Worm (Caenorhabditis elegans): ENCODE measurements around the gene T18D3.5.

Gene T18D3.5

DNA sequence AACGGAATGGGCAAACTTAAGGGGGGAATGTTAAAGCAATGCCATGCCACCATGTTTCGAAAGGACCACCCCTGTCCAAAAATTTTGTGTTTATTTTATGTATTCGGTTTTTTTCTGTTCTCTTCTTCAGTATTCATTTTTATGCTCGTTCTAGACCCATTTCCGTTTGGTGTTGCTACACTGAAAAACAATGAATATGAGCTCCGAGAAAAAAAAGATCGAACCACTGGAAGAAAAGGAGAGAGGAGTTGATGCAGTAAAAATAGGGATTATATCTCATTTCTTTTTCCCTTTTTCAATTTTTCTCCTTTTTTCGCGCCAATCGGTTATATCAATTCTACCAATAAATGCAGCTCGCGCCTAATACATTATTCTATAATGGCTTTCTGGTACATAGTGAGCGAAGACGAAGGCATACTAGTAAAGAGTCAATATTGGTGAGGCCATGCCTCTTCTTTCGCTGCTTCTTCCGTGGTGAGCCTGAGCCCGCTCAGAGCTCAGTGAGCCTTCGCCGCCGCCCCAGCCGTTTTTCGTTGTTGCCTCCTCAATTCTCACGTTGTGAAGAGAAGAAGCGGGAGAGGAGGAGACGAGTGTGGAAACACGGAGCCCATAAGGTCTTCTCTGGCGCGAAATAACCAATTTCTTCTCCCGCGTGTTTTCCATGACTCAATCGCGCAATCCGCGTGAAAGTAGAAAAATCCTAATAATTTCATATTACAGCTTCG, 23.4 kb upstream of the T18D3.5 start:
- TF ChIP-seq pax-3 (tag; optimal IDR thresholded peaks at IDR 0.05) (no peak), nhr-11 (tag; optimal IDR thresholded peaks at IDR 0.05) (no peak), jun-1 (tag; optimal IDR thresholded peaks at IDR 0.05) (no peak), C34B4.2 (tag; optimal IDR thresholded peaks at IDR 0.05) (no peak), ces-1 (GFP tag; optimal IDR thresholded peaks at IDR 0.05) (no peak), unc-30 (tag; optimal IDR thresholded peaks at IDR 0.05) (no peak), xbp-1 (tag; optimal IDR thresholded peaks at IDR 0.05) (no peak), tlp-1 (tag; optimal IDR thresholded peaks at IDR 0.05) (no peak), pqm-1 (tag; optimal IDR thresholded peaks at IDR 0.05) (no peak), C16A3.4 (tag; optimal IDR thresholded peaks at IDR 0.05) (no peak), mab-9 (GFP tag; IDR thresholded peaks at IDR 0.05) (no peak), swsn-7 (tag; optimal IDR thresholded peaks at IDR 0.05) (peak; percentile 5), lir-3 (tag; optimal IDR thresholded peaks at IDR 0.05; ENCODE audit: poor library complexity) (no peak), fos-1 (tag; optimal IDR thresholded peaks at IDR 0.05) (no peak), lin-14 (GFP tag; optimal IDR thresholded peaks at IDR 0.05) (peak; percentile 48), unc-86 (tag; optimal IDR thresholded peaks at IDR 0.05) (peak; percentile 4), ceh-82 (tag; optimal IDR thresholded peaks at IDR 0.05) (no peak), egl-13 (tag; optimal IDR thresholded peaks at IDR 0.05) (no peak), pag-3 (tag; optimal IDR thresholded peaks at IDR 0.05; ENCODE audit: borderline replicate concordance, insufficient read depth) (no peak), nhr-90 (tag; optimal IDR thresholded peaks at IDR 0.05; ENCODE audit: poor library complexity) (no peak), alr-1 (tag; optimal IDR thresholded peaks at IDR 0.05; ENCODE audit: borderline replicate concordance) (no peak), unc-98 (GFP tag; IDR thresholded peaks at IDR 0.05) (no peak), nhr-28 (tag; optimal IDR thresholded peaks at IDR 0.05) (no peak), mep-1 (tag; optimal IDR thresholded peaks at IDR 0.05) (no peak), ztf-11 (tag; optimal IDR thresholded peaks at IDR 0.05) (no peak), blmp-1 (tag; optimal IDR thresholded peaks at IDR 0.05) (no peak), efl-1 (optimal IDR thresholded peaks at IDR 0.05) (no peak), efl-1 (GFP tag; optimal IDR thresholded peaks at IDR 0.05 in 1 of 2) (peak in 1 of 2 experiments; percentile 67), nhr-20 (tag; optimal IDR thresholded peaks at IDR 0.05) (no peak), dsc-1 (tag; optimal IDR thresholded peaks at IDR 0.05) (peak; percentile 43), egl-27 (tag; optimal IDR thresholded peaks at IDR 0.05) (no peak), zag-1 (tag; optimal IDR thresholded peaks at IDR 0.05) (no peak), zip-4 (GFP tag; optimal IDR thresholded peaks at IDR 0.05) (no peak), sup-37 (GFP tag; optimal IDR thresholded peaks at IDR 0.05) (no peak), sptf-1 (tag; optimal IDR thresholded peaks at IDR 0.05) (no peak), fkh-8 (tag; optimal IDR thresholded peaks at IDR 0.05) (peak; percentile 6)

DNA sequence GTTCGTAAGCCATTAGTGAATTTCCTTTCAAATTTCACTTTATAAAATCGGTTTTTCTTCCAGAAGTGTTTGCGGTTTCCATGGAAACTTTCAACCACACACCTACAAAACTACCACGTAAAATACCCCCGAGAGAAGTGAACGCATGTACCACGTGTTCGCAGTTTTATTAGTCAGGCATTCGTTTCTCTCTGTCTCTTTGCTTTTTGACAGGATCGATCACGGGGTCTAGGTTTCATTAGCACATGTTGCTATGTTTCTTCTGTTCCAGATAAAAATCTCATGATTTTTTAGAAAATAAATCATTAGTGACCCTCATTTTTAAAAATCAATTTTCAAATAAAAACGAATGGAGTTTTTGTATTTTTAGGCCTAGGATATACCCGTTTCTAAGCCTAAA, 19.2 kb upstream of the T18D3.5 start:
- TF ChIP-seq nhr-47 (tag; optimal IDR thresholded peaks at IDR 0.05) (no peak), efl-1 (optimal IDR thresholded peaks at IDR 0.05) (no peak), efl-1 (GFP tag; optimal IDR thresholded peaks at IDR 0.05 in 1 of 2) (peak in 1 of 2 experiments; percentile 11)

DNA sequence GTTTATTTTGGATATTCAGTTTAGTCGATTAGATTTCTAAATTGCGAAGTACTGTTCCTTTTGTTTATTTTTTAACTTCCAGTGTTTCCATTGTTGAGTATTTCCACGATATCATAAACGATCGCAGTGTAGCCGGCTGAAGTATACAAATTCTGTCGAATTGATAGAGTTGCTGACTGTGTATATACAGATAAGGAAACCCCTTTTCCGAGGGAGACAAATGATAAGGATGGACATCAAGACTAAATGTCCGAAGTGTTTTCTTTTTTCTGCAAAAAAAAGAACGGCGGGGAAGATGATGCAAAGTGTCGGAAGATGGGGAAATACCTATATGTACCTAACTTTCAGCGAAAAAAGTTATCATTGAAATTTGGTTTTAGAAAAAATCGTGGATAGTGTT, 17.0 kb upstream of the T18D3.5 start:
- no peak for TF ChIP-seq nhr-12 (tag; optimal IDR thresholded peaks at IDR 0.05)
- TF ChIP-seq elt-2 (tag; optimal IDR thresholded peaks at IDR 0.05): peak; percentile 8
